Worm (Caenorhabditis elegans) whole organism, L4/young adult: ENCODE results near the gene str-33.

ENCODE experiments used
- W03F9.2 ChIP-seq: fragments of 150-350 bp; optimal IDR thresholded peaks from 2 replicates; lab custom pipeline; 2014; ENCODE audit warnings: missing biosample characterization, missing genetic modification characterization
- dao-5 ChIP-seq: sonication (generic microtip); optimal IDR thresholded peaks from 2 replicates; lab custom pipeline; 2016; ENCODE audit warnings: missing genotype, missing genetic modification characterization, moderate library complexity, missing compliant biosample characterization
- him-1 ChIP-seq: sonication (generic microtip); optimal IDR thresholded peaks from 2 replicates; lab custom pipeline; 2016; ENCODE audit warnings: missing genotype, missing genetic modification reagents, missing genetic modification characterization, missing compliant biosample characterization

Gene str-33

ce11 chrV:2746404-2746803 is 18.1 kb downstream of the str-33 start:
- TF ChIP-seq dao-5 (tag; lab: Kevin White, UChicago) (no peak), W03F9.2 (tag; lab: Kevin White, UChicago) (no peak), him-1 (tag; lab: Kevin White, UChicago) (no peak)

- TF ChIP-seq dao-5 (tag; lab: Kevin White, UChicago), result no peak
- no peak for TF ChIP-seq W03F9.2 (tag; lab: Kevin White, UChicago)
- no peak for TF ChIP-seq him-1 (tag; lab: Kevin White, UChicago)
Measured at ce11 chrV:2750006-2750405, 21.7 kb downstream of the str-33 start, which contains the start of gene srx-24. TSS of gene srx-24 (minus strand) at chrV:2750106.

ce11 chrV:2753007-2753406 is 24.7 kb downstream of the str-33 start, which contains the start of gene srx-26:
TSS of gene srx-26 (minus strand) at chrV:2753107.
- TF ChIP-seq dao-5 (tag; lab: Kevin White, UChicago), result no peak
- TF ChIP-seq W03F9.2 (tag; lab: Kevin White, UChicago), result no peak
- no peak for TF ChIP-seq him-1 (tag; lab: Kevin White, UChicago)

ce11 chrV:2757226-2757893 is 29.0 kb downstream of the str-33 start, which contains the start of gene srx-28:
TSS of gene srx-28 (minus strand) at chrV:2757276.
- TF ChIP-seq dao-5 (tag; lab: Kevin White, UChicago), result no peak
- no peak for TF ChIP-seq him-1 (tag; lab: Kevin White, UChicago)
- TF ChIP-seq W03F9.2 (tag; lab: Kevin White, UChicago), result no peak

- TF ChIP-seq W03F9.2 (tag; lab: Kevin White, UChicago) (no peak), dao-5 (tag; lab: Kevin White, UChicago) (no peak), him-1 (tag; lab: Kevin White, UChicago) (no peak)
Measured at ce11 chrV:2758437-2758836, 30.1 kb downstream of the str-33 start.

ce11 chrV:2759456-2759855 is 31.1 kb downstream of the str-33 start, which contains the start of gene srg-58:
TSS of gene srg-58 (minus strand) at chrV:2759556.
- TF ChIP-seq him-1 (tag; lab: Kevin White, UChicago) (no peak), W03F9.2 (tag; lab: Kevin White, UChicago) (no peak), dao-5 (tag; lab: Kevin White, UChicago) (no peak)

ce11 chrV:2761470-2761869 is 33.1 kb downstream of the str-33 start:
- no peak for TF ChIP-seq him-1 (tag; lab: Kevin White, UChicago)
- no peak for TF ChIP-seq dao-5 (tag; lab: Kevin White, UChicago)
- no peak for TF ChIP-seq W03F9.2 (tag; lab: Kevin White, UChicago)

- TF ChIP-seq dao-5 (tag; lab: Kevin White, UChicago), result no peak
- TF ChIP-seq W03F9.2 (tag; lab: Kevin White, UChicago), result no peak
- TF ChIP-seq him-1 (tag; lab: Kevin White, UChicago), result no peak
Measured at ce11 chrV:2763105-2763504, 34.8 kb downstream of the str-33 start, which contains the start of gene R05D8.7. TSS of gene R05D8.7 (minus strand) at chrV:2763208.

- no peak for TF ChIP-seq him-1 (tag; lab: Kevin White, UChicago)
- no peak for TF ChIP-seq dao-5 (tag; lab: Kevin White, UChicago)
- TF ChIP-seq W03F9.2 (tag; lab: Kevin White, UChicago), result no peak
Measured at ce11 chrV:2765052-2765451, 36.7 kb downstream of the str-33 start, which contains the start of gene dhs-14. TSS of gene dhs-14 (minus strand) at chrV:2765200.

ce11 chrV:2767465-2767864 is 39.1 kb downstream of the str-33 start, which contains the start of gene R05D8.9:
TSS of gene R05D8.9 (minus strand) at chrV:2767565.
- TF ChIP-seq him-1 (tag; lab: Kevin White, UChicago) (no peak), W03F9.2 (tag; lab: Kevin White, UChicago) (no peak), dao-5 (tag; lab: Kevin White, UChicago) (no peak)

ce11 chrV:2769754-2770153 is 41.4 kb downstream of the str-33 start, which contains the start of gene dhs-15:
TSS of gene dhs-15 (minus strand) at chrV:2769854.
- TF ChIP-seq dao-5 (tag; lab: Kevin White, UChicago) (no peak), him-1 (tag; lab: Kevin White, UChicago) (no peak), W03F9.2 (tag; lab: Kevin White, UChicago) (no peak)

- no peak for TF ChIP-seq dao-5 (tag; lab: Kevin White, UChicago)
- TF ChIP-seq him-1 (tag; lab: Kevin White, UChicago), result no peak
- no peak for TF ChIP-seq W03F9.2 (tag; lab: Kevin White, UChicago)
Measured at ce11 chrV:2771560-2771959, 43.2 kb downstream of the str-33 start, which contains the start of gene srh-56. TSS of gene srh-56 (plus strand) at chrV:2771860.

ce11 chrV:2774042-2774441 is 45.7 kb downstream of the str-33 start, which contains the start of gene srj-18:
TSS of gene srj-18 (plus strand) at chrV:2774342.
- TF ChIP-seq W03F9.2 (tag; lab: Kevin White, UChicago) (no peak), dao-5 (tag; lab: Kevin White, UChicago) (no peak), him-1 (tag; lab: Kevin White, UChicago) (no peak)
